Fruit fly (Drosophila melanogaster) whole organism, embryonic: ENCODE data around the gene Patr-1.
A peak's percentile ranks its signal among the peaks of the same experiment; 100 is the strongest.

Experiments used
- B-H1 ChIP-seq: fragments of 200-800 bp; sonication (Bioruptor generic); IDR thresholded peaks from 3 replicates; pipeline ENCODE4 v1.3.6; 2022; ENCODE audit warnings: missing biosample characterization, missing genetic modification characterization
- Bdp1 ChIP-seq: fragments of 200-800 bp; sonication (Bioruptor generic); optimal IDR thresholded peaks from 3 replicates; lab custom pipeline; 2016; ENCODE audit warnings: missing biosample characterization, missing genetic modification characterization
- CG11093 ChIP-seq: fragments of 200-800 bp; sonication (Bioruptor generic); IDR thresholded peaks from 3 replicates; pipeline ENCODE4 v1.3.6; 2022; ENCODE audit warnings: missing biosample characterization, missing genetic modification characterization
- CG12104 ChIP-seq: fragments of 200-800 bp; sonication (Bioruptor generic); optimal IDR thresholded peaks from 3 replicates; lab custom pipeline; 2016; ENCODE audit warnings: missing biosample characterization, missing genetic modification characterization
- CG13123 ChIP-seq: fragments of 200-800 bp; sonication (Bioruptor generic); optimal IDR thresholded peaks from 2 replicates; lab custom pipeline; 2016; ENCODE audit warnings: missing biosample characterization, missing genetic modification characterization
- CG15696 ChIP-seq: fragments of 200-800 bp; sonication (Bioruptor generic); optimal IDR thresholded peaks from 2 replicates; lab custom pipeline; 2019; ENCODE audit warnings: missing biosample characterization, mild to moderate bottlenecking, missing genetic modification characterization, moderate library complexity
- CG1602 ChIP-seq: fragments of 200-800 bp; sonication (Bioruptor generic); optimal IDR thresholded peaks from 3 replicates; lab custom pipeline; 2016; ENCODE audit warnings: missing biosample characterization, missing genetic modification characterization
- CG2129 ChIP-seq: fragments of 200-800 bp; sonication (Bioruptor generic); IDR thresholded peaks from 2 replicates; pipeline ENCODE4 v1.3.6; 2022; ENCODE audit warnings: missing biosample characterization, missing genetic modification characterization; ENCODE audit not compliant: partially characterized antibody
- CG2889 ChIP-seq: fragments of 200-800 bp; sonication (Bioruptor generic); IDR thresholded peaks from 3 replicates; pipeline ENCODE4 v1.3.6; 2022; ENCODE audit warnings: missing biosample characterization, missing genetic modification characterization
- CG30403 ChIP-seq: fragments of 200-800 bp; sonication (Bioruptor generic); optimal IDR thresholded peaks from 3 replicates; lab custom pipeline; 2016; ENCODE audit warnings: missing biosample characterization, missing genetic modification characterization
- CG31441 ChIP-seq: fragments of 200-800 bp; sonication (Bioruptor generic); IDR thresholded peaks from 2 replicates; pipeline ENCODE4 v1.3.6; 2022; ENCODE audit warnings: missing biosample characterization, missing genetic modification characterization
- CG32772 ChIP-seq: fragments of 200-800 bp; sonication (Bioruptor generic); IDR thresholded peaks from 2 replicates; pipeline ENCODE4 v1.3.6; 2022; ENCODE audit warnings: missing biosample characterization, missing genetic modification characterization
- CG33213 ChIP-seq: fragments of 200-800 bp; sonication (Bioruptor generic); optimal IDR thresholded peaks from 3 replicates; lab custom pipeline; 2016; ENCODE audit warnings: missing biosample characterization, missing genetic modification characterization
- CG4617 ChIP-seq: fragments of 200-800 bp; sonication (Bioruptor generic); optimal IDR thresholded peaks from 3 replicates; lab custom pipeline; 2016; ENCODE audit warnings: missing biosample characterization, missing genetic modification characterization, borderline replicate concordance
- CG4854 ChIP-seq: fragments of 200-800 bp; sonication (Bioruptor generic); optimal IDR thresholded peaks from 2 replicates; lab custom pipeline; 2016; ENCODE audit warnings: missing biosample characterization, missing genetic modification characterization, inconsistent platforms
- CG6272 ChIP-seq: fragments of 200-800 bp; sonication (Bioruptor generic); IDR thresholded peaks from 2 replicates; pipeline ENCODE4 v1.3.6; 2022; ENCODE audit warnings: missing biosample characterization, missing genetic modification characterization
- CG7271 ChIP-seq: fragments of 200-800 bp; sonication (Bioruptor generic); optimal IDR thresholded peaks from 2 replicates; lab custom pipeline; 2018; ENCODE audit warnings: missing biosample characterization, mild to moderate bottlenecking, missing genetic modification characterization, moderate library complexity
- CG7372 ChIP-seq: fragments of 200-800 bp; sonication (Bioruptor generic); IDR thresholded peaks from 2 replicates; pipeline ENCODE4 v1.3.6; 2022; ENCODE audit warnings: missing biosample characterization, missing genetic modification characterization
- CG7556 ChIP-seq: fragments of 200-800 bp; sonication (Bioruptor generic); optimal IDR thresholded peaks from 2 replicates; lab custom pipeline; 2017; ENCODE audit warnings: missing biosample characterization, mild to moderate bottlenecking, missing genetic modification characterization
- CG8290 ChIP-seq, 3 experiments: fragments of 200-800 bp; sonication (Bioruptor generic); optimal IDR thresholded peaks; 2 replicates each; lab custom pipeline; 2016 to 2019; ENCODE audit warnings: missing biosample characterization in 3 of 3, missing genetic modification characterization in 3 of 3, mild to moderate bottlenecking in 2 of 3, moderate library complexity in 1 of 3
- CG9876 ChIP-seq: fragments of 200-800 bp; sonication (Bioruptor generic); optimal IDR thresholded peaks from 2 replicates; lab custom pipeline; 2016; ENCODE audit warnings: missing biosample characterization, missing genetic modification characterization
- D19A ChIP-seq: fragments of 200-800 bp; optimal IDR thresholded peaks from 3 replicates; lab custom pipeline; 2019; ENCODE audit warnings: missing biosample characterization, mild to moderate bottlenecking, missing genetic modification characterization, moderate library complexity
- Dek ChIP-seq: fragments of 200-800 bp; sonication (Bioruptor generic); optimal IDR thresholded peaks from 3 replicates; lab custom pipeline; 2019; ENCODE audit warnings: missing biosample characterization, mild to moderate bottlenecking, missing genetic modification characterization, moderate library complexity
- HLH54F ChIP-seq: fragments of 200-800 bp; sonication (Bioruptor generic); optimal IDR thresholded peaks from 3 replicates; lab custom pipeline; 2016; ENCODE audit warnings: missing biosample characterization, missing genetic modification characterization
- Hr3 ChIP-seq: fragments of 200-800 bp; sonication (Bioruptor generic); optimal IDR thresholded peaks from 3 replicates; lab custom pipeline; 2016; ENCODE audit warnings: missing biosample characterization, missing genetic modification characterization
- Jarid2 ChIP-seq: fragments of 200-800 bp; sonication (Bioruptor generic); optimal IDR thresholded peaks from 3 replicates; lab custom pipeline; 2017; ENCODE audit warnings: mild to moderate bottlenecking, missing biosample characterization, missing genetic modification reagents, missing genetic modification characterization
- Med ChIP-seq: fragments of 200-800 bp; sonication (Bioruptor generic); peaks from one replicate; lab custom pipeline; 2016; ENCODE audit warnings: missing biosample characterization, missing genetic modification characterization, mild to moderate bottlenecking, inconsistent platforms, moderate library complexity
- NC2β ChIP-seq: fragments of 200-800 bp; sonication (Bioruptor generic); optimal IDR thresholded peaks from 2 replicates; lab custom pipeline; 2016; ENCODE audit warnings: missing biosample characterization, missing genetic modification characterization
- Opbp ChIP-seq: fragments of 200-800 bp; sonication (Bioruptor generic); IDR thresholded peaks from 3 replicates; pipeline ENCODE4 v1.3.6; 2022; ENCODE audit warnings: missing biosample characterization, missing genetic modification characterization; ENCODE audit not compliant: partially characterized antibody
- Pdp1 ChIP-seq, 2 experiments: fragments of 200-800 bp; sonication (Bioruptor generic); optimal IDR thresholded peaks; 3 replicates each; lab custom pipeline; 2016; ENCODE audit warnings: missing biosample characterization in 2 of 2, missing genetic modification characterization in 2 of 2, mild to moderate bottlenecking in 1 of 2, moderate library complexity in 1 of 2
- Ptx1 ChIP-seq: fragments of 200-800 bp; sonication (Bioruptor generic); IDR thresholded peaks from 2 replicates; pipeline ENCODE4 v1.3.6; 2022; ENCODE audit warnings: missing biosample characterization, missing genetic modification characterization
- Xrp1 ChIP-seq: fragments of 200-800 bp; sonication (Bioruptor generic); IDR thresholded peaks from 2 replicates; pipeline ENCODE4 v1.3.6; 2022; ENCODE audit warnings: missing biosample characterization, missing genetic modification characterization
- ab ChIP-seq: fragments of 200-800 bp; sonication (Bioruptor generic); optimal IDR thresholded peaks from 2 replicates; lab custom pipeline; 2016; ENCODE audit warnings: missing biosample characterization, missing genetic modification characterization
- ap ChIP-seq: fragments of 200-800 bp; sonication (Bioruptor generic); IDR thresholded peaks from 2 replicates; pipeline ENCODE4 v1.3.6; 2022; ENCODE audit warnings: missing biosample characterization, missing genetic modification characterization
- ase ChIP-seq: fragments of 200-800 bp; sonication (Bioruptor generic); IDR thresholded peaks from 3 replicates; pipeline ENCODE4 v1.3.6; 2022; ENCODE audit warnings: missing biosample characterization, missing genetic modification characterization
- bsh ChIP-seq, 2 experiments: fragments of 200-800 bp; sonication (Bioruptor generic); optimal IDR thresholded peaks; 2 replicates each; lab custom pipeline; 2017 to 2018; ENCODE audit warnings: mild to moderate bottlenecking in 2 of 2, missing biosample characterization in 2 of 2, missing genetic modification characterization in 2 of 2, moderate library complexity in 1 of 2
- btn ChIP-seq: fragments of 200-800 bp; sonication (Bioruptor generic); optimal IDR thresholded peaks from 2 replicates; lab custom pipeline; 2016; ENCODE audit warnings: missing biosample characterization, missing genetic modification characterization
- chm ChIP-seq: fragments of 200-800 bp; sonication (Bioruptor generic); IDR thresholded peaks from 2 replicates; pipeline ENCODE4 v1.3.6; 2022; ENCODE audit warnings: missing biosample characterization, missing genetic modification characterization
- dan ChIP-seq: fragments of 200-800 bp; sonication (Bioruptor generic); IDR thresholded peaks from 2 replicates; pipeline ENCODE4 v1.3.6; 2022; ENCODE audit warnings: missing biosample characterization, missing genetic modification characterization
- dimm ChIP-seq: fragments of 200-800 bp; sonication (Bioruptor generic); IDR thresholded peaks from 2 replicates; pipeline ENCODE4 v1.3.6; 2022; ENCODE audit warnings: missing biosample characterization, missing genetic modification characterization
- dpn ChIP-seq, 2 experiments: fragments of 200-800 bp; sonication (Bioruptor generic); optimal IDR thresholded peaks; 3 replicates each; lab custom pipeline; 2016; ENCODE audit warnings: missing biosample characterization in 2 of 2, missing genetic modification characterization in 2 of 2
- dysf ChIP-seq: fragments of 200-800 bp; sonication (Bioruptor generic); IDR thresholded peaks from 3 replicates; pipeline ENCODE4 v1.3.6; 2022; ENCODE audit warnings: missing biosample characterization, missing genetic modification characterization
- fru ChIP-seq: fragments of >200 bp; optimal IDR thresholded peaks from 2 replicates; lab custom pipeline; 2017
- grau ChIP-seq: fragments of 200-800 bp; optimal IDR thresholded peaks from 3 replicates; lab custom pipeline; 2019; ENCODE audit warnings: missing biosample characterization, mild to moderate bottlenecking, missing genetic modification characterization, moderate library complexity
- nerfin-2 ChIP-seq: fragments of 200-800 bp; sonication (Bioruptor generic); IDR thresholded peaks from 2 replicates; pipeline ENCODE4 v1.3.6; 2022; ENCODE audit warnings: missing biosample characterization, missing genetic modification characterization; ENCODE audit not compliant: partially characterized antibody
- org-1 ChIP-seq: fragments of 200-800 bp; sonication (Bioruptor generic); optimal IDR thresholded peaks from 2 replicates; lab custom pipeline; 2017; ENCODE audit warnings: missing biosample characterization, missing genetic modification characterization
- phol ChIP-seq: fragments of 200-800 bp; sonication (Bioruptor generic); optimal IDR thresholded peaks from 3 replicates; lab custom pipeline; 2018; ENCODE audit warnings: missing biosample characterization, mild to moderate bottlenecking, missing genetic modification characterization, moderate library complexity
- pita ChIP-seq: fragments of 200-800 bp; sonication (Bioruptor generic); optimal IDR thresholded peaks from 2 replicates; lab custom pipeline; 2017; ENCODE audit warnings: missing biosample characterization, mild to moderate bottlenecking, missing genetic modification characterization
- unpg ChIP-seq: fragments of 200-800 bp; sonication (Bioruptor generic); optimal IDR thresholded peaks from 3 replicates; lab custom pipeline; 2018; ENCODE audit warnings: missing biosample characterization, mild to moderate bottlenecking, missing genetic modification characterization, moderate library complexity
- vvl ChIP-seq: fragments of 200-800 bp; sonication (Bioruptor generic); IDR thresholded peaks from 2 replicates; pipeline ENCODE4 v1.3.6; 2022; ENCODE audit warnings: missing biosample characterization, missing genetic modification characterization
- wor ChIP-seq: fragments of 200-800 bp; sonication (Bioruptor generic); IDR thresholded peaks from 2 replicates; pipeline ENCODE4 v1.3.6; 2022; ENCODE audit warnings: missing biosample characterization, missing genetic modification characterization

Patr-1 gene

dm6 chr3R:17048867-17049266 lies 5.5 kb downstream of the Patr-1 start (continued):
- TF ChIP-seq CG7271 (tag; lab: Kevin White, UChicago) (no peak), nerfin-2 (GFP tag; lab: Robert Waterston, UW) (no peak), dan (GFP tag; lab: Robert Waterston, UW) (no peak), NC2β (GFP tag; lab: Kevin White, UChicago) (no peak), Opbp (GFP tag; lab: Robert Waterston, UW) (no peak), fru (lab: Kevin White, UChicago) (no peak), B-H1 (no peak), dimm (no peak), CG2889 (peak; percentile 13; the same call in 1 of the 3 replicates), dpn (GFP tag; optimal IDR thresholded peaks at IDR 0.05; lab: Kevin White, UChicago) (peak in 1 of 2 experiments; percentile 11), Pdp1 (GFP tag; optimal IDR thresholded peaks at IDR 0.05; lab: Kevin White, UChicago) (no peak), CG32772 (GFP tag; lab: Robert Waterston, UW) (0 out of 2 replicates have a peak, but pooled peaks have one; percentile 26), CG1602 (GFP tag; lab: Kevin White, UChicago) (no peak), phol (tag; lab: Kevin White, UChicago) (peak; percentile 26), Ptx1 (GFP tag; lab: Robert Waterston, UW) (peak; percentile 41; the same call in 1 of the 2 replicates), ase (GFP tag; lab: Robert Waterston, UW) (no peak), HLH54F (no peak), unpg (GFP tag; lab: Kevin White, UChicago) (peak; percentile 46), Jarid2 (GFP tag; lab: Kevin White, UChicago) (no peak), bsh (GFP tag; optimal IDR thresholded peaks at IDR 0.05; lab: Kevin White, UChicago) (peak in 1 of 2 experiments; percentile 42), CG6272 (GFP tag; lab: Robert Waterston, UW) (no peak), CG30403 (GFP tag; lab: Kevin White, UChicago) (peak; percentile 38), CG12104 (GFP tag; lab: Kevin White, UChicago) (no peak), vvl (GFP tag; lab: Robert Waterston, UW) (peak; percentile 20; the same call in 1 of the 2 replicates), CG8290 (GFP tag; optimal IDR thresholded peaks at IDR 0.05; lab: Kevin White, UChicago) (no peak), CG8290 (tag; optimal IDR thresholded peaks at IDR 0.05; lab: Kevin White, UChicago) (no peak), D19A (tag; lab: Kevin White, UChicago) (peak; percentile 8), ap (no peak), CG13123 (GFP tag; lab: Kevin White, UChicago) (no peak), btn (GFP tag; lab: Kevin White, UChicago) (no peak), CG4854 (GFP tag; lab: Kevin White, UChicago) (no peak), CG4617 (GFP tag; lab: Kevin White, UChicago) (no peak), CG11093 (GFP tag; lab: Robert Waterston, UW) (0 out of 3 replicates have a peak, but pooled peaks have one; percentile 47), CG15696 (tag; lab: Kevin White, UChicago) (no peak), pita (GFP tag; lab: Kevin White, UChicago) (no peak), CG31441 (peak; percentile 69), dysf (GFP tag; lab: Robert Waterston, UW) (peak; percentile 57; the same call in 1 of the 3 replicates), Xrp1 (GFP tag; lab: Robert Waterston, UW) (peak; percentile 47), Hr3 (GFP tag; lab: Kevin White, UChicago) (peak; percentile 28), wor (0 out of 2 replicates have a peak, but pooled peaks have one; percentile 31), org-1 (no peak), Dek (tag; lab: Kevin White, UChicago) (peak; percentile 5), CG9876 (no peak), ab (GFP tag; lab: Kevin White, UChicago) (no peak), grau (tag; lab: Kevin White, UChicago) (peak; percentile 52), CG7372 (GFP tag; lab: Robert Waterston, UW) (no peak), Bdp1 (no peak), Med (GFP tag; lab: Kevin White, UChicago) (peak; percentile 49), chm (GFP tag; lab: Robert Waterston, UW) (no peak), CG33213 (GFP tag; lab: Kevin White, UChicago) (no peak), CG7556 (GFP tag; lab: Kevin White, UChicago) (peak; percentile 68), CG2129 (no peak)
